Worm (Caenorhabditis elegans) whole organism, early embryonic: ENCODE results near the gene dph-1.

Source experiments
- B0310.2 ChIP-seq: sonication (generic microtip); optimal IDR thresholded peaks from 2 replicates; lab custom pipeline; 2016; ENCODE audit warnings: mild to moderate bottlenecking, missing genetic modification characterization, missing compliant biosample characterization
- F13C5.2 ChIP-seq: sonication (generic microtip); optimal IDR thresholded peaks from 2 replicates; lab custom pipeline; 2017; ENCODE audit warnings: mild to moderate bottlenecking, missing genetic modification characterization, inconsistent platforms, missing compliant biosample characterization
- aly-1 ChIP-seq: sonication (generic microtip); optimal IDR thresholded peaks from 2 replicates; lab custom pipeline; 2016; ENCODE audit warnings: missing genetic modification characterization, missing compliant biosample characterization
- ama-1 ChIP-seq: fragments of 150-350 bp; optimal IDR thresholded peaks from 2 replicates; lab custom pipeline; 2014
- ceh-13 ChIP-seq: fragments of 200-800 bp; sonication (Bioruptor generic); optimal IDR thresholded peaks from 2 replicates; lab custom pipeline; 2018; ENCODE audit warnings: mild to moderate bottlenecking, missing genetic modification characterization, missing compliant biosample characterization
- flt-1 ChIP-seq: fragments of 200-800 bp; sonication (Bioruptor generic); IDR thresholded peaks from 2 replicates; pipeline ENCODE4 v1.3.6; 2022; ENCODE audit warnings: missing genetic modification characterization, missing compliant biosample characterization
- hmbx-1 ChIP-seq: sonication (generic microtip); optimal IDR thresholded peaks from 2 replicates; lab custom pipeline; 2016; ENCODE audit warnings: mild to moderate bottlenecking, missing genetic modification characterization, missing compliant biosample characterization
- scrt-1 ChIP-seq: fragments of 200-800 bp; sonication (Bioruptor generic); IDR thresholded peaks from 2 replicates; pipeline ENCODE4 v1.3.6; 2022; ENCODE audit warnings: missing genetic modification characterization, missing compliant biosample characterization
- sea-1 ChIP-seq: fragments of 200-800 bp; sonication (Bioruptor generic); conservative IDR thresholded peaks from 2 replicates; pipeline ENCODE4 v1.3.6; 2022; ENCODE audit warnings: missing genetic modification characterization, missing compliant biosample characterization

- TF ChIP-seq F13C5.2 (tag; lab: Kevin White, UChicago) (no peak), scrt-1 (no peak), ama-1 (no peak), flt-1 (GFP tag; lab: Robert Waterston, UW) (no peak), sea-1 (GFP tag; lab: Robert Waterston, UW) (no peak), B0310.2 (no peak), ceh-13 (GFP tag; lab: Kevin White, UChicago) (no peak), aly-1 (tag; lab: Kevin White, UChicago) (no peak), hmbx-1 (tag; lab: Kevin White, UChicago) (no peak)
Measured at ce11 chrIII:3670336-3670735, 36.4 kb upstream of the dph-1 start, which contains the start of gene C46F11.6.
